Fruit fly (Drosophila melanogaster): ENCODE results near the gene Acox3.

The Acox3 gene

DNA sequence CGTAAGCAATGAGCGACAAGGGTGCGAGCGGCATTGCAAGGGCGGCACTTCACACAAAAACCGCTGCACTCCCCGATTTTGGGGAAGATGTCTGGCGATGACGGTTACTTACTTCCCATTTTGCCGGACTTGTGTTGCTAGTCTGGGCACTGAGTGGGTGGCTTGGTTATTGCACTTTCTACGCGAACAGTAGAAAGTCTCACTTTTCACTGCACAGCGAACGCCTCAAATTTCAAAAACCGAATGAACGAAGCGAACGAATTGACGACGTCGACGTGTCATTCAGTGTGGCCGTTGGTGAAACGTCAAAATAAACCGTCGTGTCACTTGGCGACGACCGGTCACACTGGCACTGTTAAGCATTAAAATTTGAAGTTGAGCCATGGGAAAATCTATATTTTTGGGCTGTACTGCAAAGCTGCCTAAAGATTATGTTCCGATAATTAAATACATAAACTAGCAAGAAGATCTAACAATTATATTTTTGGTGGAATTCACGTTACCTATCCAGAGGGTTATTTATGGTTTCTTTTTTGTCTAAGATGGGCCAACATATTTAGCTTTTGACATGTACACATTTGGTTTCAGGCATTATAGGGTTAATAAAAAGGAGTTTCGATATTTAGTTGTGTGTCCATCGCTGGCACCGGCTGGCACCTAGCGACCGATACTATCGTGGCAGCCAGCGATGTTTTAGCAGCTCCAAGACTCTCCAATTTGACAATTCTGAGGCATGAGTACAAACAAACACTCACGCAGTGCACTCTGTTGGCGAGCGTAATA, 32.2 kb upstream of the Acox3 start, which contains the start of the genes Sec61alpha and Daxx (continued):
- TF ChIP-seq crc (GFP tag; optimal IDR thresholded peaks at IDR 0.05): peak; percentile 83
- peak; percentile 31; the same call in 1 of the 3 replicates for TF ChIP-seq z (GFP tag; IDR thresholded peaks at IDR 0.05)
- TF ChIP-seq CG7372 (GFP tag; IDR thresholded peaks at IDR 0.05): peak; percentile 86
- TF ChIP-seq vnd (GFP tag; IDR thresholded peaks at IDR 0.05; ENCODE audit: partially characterized antibody): peak; percentile 100
- no peak for TF ChIP-seq CG6254 (GFP tag; optimal IDR thresholded peaks at IDR 0.05)
- TF ChIP-seq nerfin-1 (tag; optimal IDR thresholded peaks at IDR 0.05): peak; percentile 58
- no peak for TF ChIP-seq Trl (optimal IDR thresholded peaks at IDR 0.05)
- TF ChIP-seq Trl (GFP tag; optimal IDR thresholded peaks at IDR 0.05): peak; percentile 91
- peak; percentile 99 for TF ChIP-seq zen2 (GFP tag; IDR thresholded peaks at IDR 0.05; ENCODE audit: partially characterized antibody)
- peak; percentile 72 for TF ChIP-seq dimm (GFP tag; IDR thresholded peaks at IDR 0.05)
- peak; percentile 69; the same call in 2 of the 3 replicates for TF ChIP-seq zfh1 (GFP tag; IDR thresholded peaks at IDR 0.05)
- TF ChIP-seq Xbp1 (GFP tag; optimal IDR thresholded peaks at IDR 0.05): peak; percentile 89
- peak; percentile 43 for TF ChIP-seq Elba2 (GFP tag; optimal IDR thresholded peaks at IDR 0.05)
- peak; percentile 87 for TF ChIP-seq CG12391 (tag; optimal IDR thresholded peaks at IDR 0.05)
- TF ChIP-seq CG3163 (GFP tag; optimal IDR thresholded peaks at IDR 0.05): peak; percentile 73
- peak; percentile 78 for TF ChIP-seq Taf1 (GFP tag; IDR thresholded peaks at IDR 0.05)
- TF ChIP-seq Spps (tag; optimal IDR thresholded peaks at IDR 0.05): peak; percentile 75
- peak; percentile 59 for TF ChIP-seq CG10274 (GFP tag; optimal IDR thresholded peaks at IDR 0.05)
- peak; percentile 100 for TF ChIP-seq Bgb (GFP tag; IDR thresholded peaks at IDR 0.05; ENCODE audit: partially characterized antibody)
- peak; percentile 70 for TF ChIP-seq CG3281 (GFP tag; optimal IDR thresholded peaks at IDR 0.05)
- TF ChIP-seq nom (GFP tag; optimal IDR thresholded peaks at IDR 0.05): no peak
- TF ChIP-seq CG31441 (GFP tag; IDR thresholded peaks at IDR 0.05): peak; percentile 67; the same call in 1 of the 2 replicates
- TF ChIP-seq da (GFP tag; optimal IDR thresholded peaks at IDR 0.05): peak; percentile 77
- peak; percentile 65 for TF ChIP-seq Mes4 (GFP tag; optimal IDR thresholded peaks at IDR 0.05)
- peak; percentile 83 for TF ChIP-seq CG14441 (GFP tag; IDR thresholded peaks at IDR 0.05)
- peak in 1 of 2 experiments; percentile 77 for TF ChIP-seq bsh (GFP tag; optimal IDR thresholded peaks at IDR 0.05)
- peak; percentile 87 for TF ChIP-seq sug (tag; optimal IDR thresholded peaks at IDR 0.05)
- TF ChIP-seq Fer1 (GFP tag; optimal IDR thresholded peaks at IDR 0.05): peak; percentile 67
- peak; percentile 58 for TF ChIP-seq CG17385 (GFP tag; optimal IDR thresholded peaks at IDR 0.05)
- TF ChIP-seq CG6175 (GFP tag; IDR thresholded peaks at IDR 0.05): peak; percentile 64
- TF ChIP-seq C15 (GFP tag; IDR thresholded peaks at IDR 0.05): peak; percentile 56; the same call in 1 of the 3 replicates
- TF ChIP-seq CG9215 (GFP tag; IDR thresholded peaks at IDR 0.05): peak; percentile 88
- TF ChIP-seq CG10979 (tag; optimal IDR thresholded peaks at IDR 0.05): peak; percentile 68
- TF ChIP-seq CG14860 (GFP tag; IDR thresholded peaks at IDR 0.05; ENCODE audit: partially characterized antibody): peak; percentile 99
- peak; percentile 71 for TF ChIP-seq CG1792 (GFP tag; optimal IDR thresholded peaks at IDR 0.05)
- TF ChIP-seq B-H2 (GFP tag; optimal IDR thresholded peaks at IDR 0.05): peak; percentile 78
- TF ChIP-seq Dip3 (GFP tag; optimal IDR thresholded peaks at IDR 0.05): peak; percentile 93
- TF ChIP-seq ase (GFP tag; IDR thresholded peaks at IDR 0.05): peak; percentile 77
- peak; percentile 97 for TF ChIP-seq Doc3 (GFP tag; IDR thresholded peaks at IDR 0.05; ENCODE audit: partially characterized antibody)
- peak; percentile 89 for TF ChIP-seq slou (GFP tag; optimal IDR thresholded peaks at IDR 0.05)
- peak; percentile 55 for TF ChIP-seq salm (tag; optimal IDR thresholded peaks at IDR 0.05)
- peak; percentile 85 for TF ChIP-seq CG2889 (GFP tag; IDR thresholded peaks at IDR 0.05)
- peak; percentile 89 for TF ChIP-seq CG6272 (GFP tag; IDR thresholded peaks at IDR 0.05)
- TF ChIP-seq danr (GFP tag; IDR thresholded peaks at IDR 0.05): peak; percentile 66; the same call in 1 of the 2 replicates
- TF ChIP-seq CG43689 (GFP tag; IDR thresholded peaks at IDR 0.05): peak; percentile 38; the same call in 1 of the 2 replicates
- TF ChIP-seq Atf-2 (GFP tag; optimal IDR thresholded peaks at IDR 0.05): peak; percentile 81
- TF ChIP-seq grn (GFP tag; optimal IDR thresholded peaks at IDR 0.05): no peak
- peak; percentile 10 for TF ChIP-seq CG8359 (GFP tag; optimal IDR thresholded peaks at IDR 0.05; ENCODE audit: borderline replicate concordance)
- TF ChIP-seq slp2 (GFP tag; optimal IDR thresholded peaks at IDR 0.05): peak; percentile 86

Data from whole organism, embryonic.